Worm (Caenorhabditis elegans) whole organism, midembryonic: ENCODE results near the gene spin-3.

Experiments used
- T22C8.4 ChIP-seq: fragments of 200-800 bp; sonication (Bioruptor generic); IDR thresholded peaks from 2 replicates; pipeline ENCODE4 v1.3.6; 2022; ENCODE audit warnings: missing genetic modification characterization, missing compliant biosample characterization
- cog-1 ChIP-seq: sonication (generic microtip); optimal IDR thresholded peaks from 2 replicates; lab custom pipeline; 2016; ENCODE audit warnings: missing genetic modification characterization, missing compliant biosample characterization
- flt-1 ChIP-seq: fragments of 200-800 bp; sonication (Bioruptor generic); IDR thresholded peaks from 2 replicates; pipeline ENCODE4 v1.3.6; 2022; ENCODE audit warnings: missing genetic modification characterization, missing compliant biosample characterization
- klf-2 ChIP-seq: fragments of 200-800 bp; sonication (Bioruptor generic); conservative IDR thresholded peaks from 2 replicates; pipeline ENCODE4 v1.3.6; 2022; ENCODE audit warnings: missing genetic modification reagents, missing genetic modification characterization, missing compliant biosample characterization
- med-1 ChIP-seq: sonication (generic microtip); optimal IDR thresholded peaks from 2 replicates; lab custom pipeline; 2017; ENCODE audit warnings: missing genetic modification characterization, mild to moderate bottlenecking, missing compliant biosample characterization, antibody characterized with exemption, missing genetic modification reagents; ENCODE audit not compliant: insufficient read depth
- ref-1 ChIP-seq: fragments of 200-800 bp; sonication (Bioruptor generic); conservative IDR thresholded peaks from 2 replicates; pipeline ENCODE4 v1.3.6; 2022; ENCODE audit warnings: missing genetic modification reagents, missing genetic modification characterization, missing compliant biosample characterization
- tab-1 ChIP-seq: fragments of 200-800 bp; sonication (Bioruptor generic); IDR thresholded peaks from 2 replicates; pipeline ENCODE4 v1.3.6; 2022; ENCODE audit warnings: missing genetic modification characterization, missing compliant biosample characterization
- ztf-23 ChIP-seq: fragments of 200-800 bp; sonication (Bioruptor generic); IDR thresholded peaks from 2 replicates; pipeline ENCODE4 v1.3.6; 2022; ENCODE audit warnings: missing genetic modification reagents, missing genetic modification characterization, missing compliant biosample characterization
- ztf-29 ChIP-seq: fragments of 200-800 bp; sonication (Bioruptor generic); IDR thresholded peaks from 2 replicates; pipeline ENCODE4 v1.3.6; 2022; ENCODE audit warnings: missing genetic modification reagents, missing genetic modification characterization, missing compliant biosample characterization

Gene spin-3

ce11 chrX:13165686-13166085 is 35.6 kb downstream of the spin-3 start:
- no peak for TF ChIP-seq klf-2
- TF ChIP-seq ztf-29: no peak
- no peak for TF ChIP-seq med-1
- TF ChIP-seq cog-1 (tag; lab: Kevin White, UChicago): no peak
- TF ChIP-seq T22C8.4: no peak
- TF ChIP-seq tab-1 (GFP tag; lab: Robert Waterston, UW): no peak
- no peak for TF ChIP-seq ztf-23 (GFP tag; lab: Robert Waterston, UW)
- TF ChIP-seq ref-1: no peak
- TF ChIP-seq flt-1 (GFP tag; lab: Robert Waterston, UW): no peak

ce11 chrX:13169133-13169532 is 39.1 kb downstream of the spin-3 start:
- TF ChIP-seq med-1: no peak
- no peak for TF ChIP-seq ztf-29
- TF ChIP-seq cog-1 (tag; lab: Kevin White, UChicago): peak; percentile 88

ce11 chrX:13169975-13170374 is 39.9 kb downstream of the spin-3 start, which contains the start of gene mob-2:
Gene mob-2, minus strand, starts transcription at chrX:13170075.
- TF ChIP-seq flt-1 (GFP tag; lab: Robert Waterston, UW): no peak
- no peak for TF ChIP-seq ztf-23 (GFP tag; lab: Robert Waterston, UW)
- no peak for TF ChIP-seq med-1
- TF ChIP-seq klf-2: no peak
- no peak for TF ChIP-seq cog-1 (tag; lab: Kevin White, UChicago)
- TF ChIP-seq ref-1: no peak
- no peak for TF ChIP-seq tab-1 (GFP tag; lab: Robert Waterston, UW)
- no peak for TF ChIP-seq ztf-29
- no peak for TF ChIP-seq T22C8.4

- TF ChIP-seq flt-1 (GFP tag; lab: Robert Waterston, UW) (no peak), ref-1 (no peak), ztf-29 (no peak), tab-1 (GFP tag; lab: Robert Waterston, UW) (no peak), ztf-23 (GFP tag; lab: Robert Waterston, UW) (no peak), cog-1 (tag; lab: Kevin White, UChicago) (no peak), klf-2 (no peak), med-1 (no peak), T22C8.4 (no peak)
Measured at ce11 chrX:13170804-13171203, 40.8 kb downstream of the spin-3 start.

ce11 chrX:13171206-13171605 is 41.2 kb downstream of the spin-3 start:
- no peak for TF ChIP-seq klf-2
- TF ChIP-seq T22C8.4: no peak
- no peak for TF ChIP-seq ref-1
- TF ChIP-seq flt-1 (GFP tag; lab: Robert Waterston, UW): no peak
- TF ChIP-seq tab-1 (GFP tag; lab: Robert Waterston, UW): no peak

- no peak for TF ChIP-seq klf-2
- TF ChIP-seq cog-1 (tag; lab: Kevin White, UChicago): no peak
- no peak for TF ChIP-seq tab-1 (GFP tag; lab: Robert Waterston, UW)
- TF ChIP-seq ref-1: no peak
- TF ChIP-seq flt-1 (GFP tag; lab: Robert Waterston, UW): no peak
- TF ChIP-seq ztf-29: no peak
- TF ChIP-seq med-1: no peak
- TF ChIP-seq T22C8.4: no peak
- no peak for TF ChIP-seq ztf-23 (GFP tag; lab: Robert Waterston, UW)
Measured at ce11 chrX:13174437-13174836, 44.4 kb downstream of the spin-3 start.

ce11 chrX:13178347-13178746 is 48.3 kb downstream of the spin-3 start, which contains the start of gene nlp-3:
Gene nlp-3, minus strand, starts transcription at chrX:13178447.
- TF ChIP-seq ztf-23 (GFP tag; lab: Robert Waterston, UW) (no peak), cog-1 (tag; lab: Kevin White, UChicago) (no peak), tab-1 (GFP tag; lab: Robert Waterston, UW) (no peak), ztf-29 (no peak), med-1 (no peak), ref-1 (no peak), flt-1 (GFP tag; lab: Robert Waterston, UW) (no peak), klf-2 (no peak), T22C8.4 (no peak)

ce11 chrX:13182012-13182411 is 52.0 kb downstream of the spin-3 start:
- TF ChIP-seq cog-1 (tag; lab: Kevin White, UChicago) (no peak), ref-1 (no peak), ztf-29 (no peak), flt-1 (GFP tag; lab: Robert Waterston, UW) (no peak), tab-1 (GFP tag; lab: Robert Waterston, UW) (no peak), ztf-23 (GFP tag; lab: Robert Waterston, UW) (no peak), klf-2 (no peak), T22C8.4 (no peak), med-1 (no peak)
